Worm (Caenorhabditis elegans) whole organism, L4 larva: ENCODE measurements around the gene fbxb-85.

Experiments
- F37D6.2 ChIP-seq: sonication (generic microtip); optimal IDR thresholded peaks from 2 replicates; lab custom pipeline; 2016; ENCODE audit warnings: mild to moderate bottlenecking, missing genetic modification characterization, missing compliant biosample characterization
- F44E2.7 ChIP-seq: fragments of 200-800 bp; sonication (Bioruptor generic); IDR thresholded peaks from 2 replicates; pipeline ENCODE4 v2.1.2; 2022; ENCODE audit warnings: missing genetic modification characterization, missing compliant biosample characterization
- Y75B8A.6 ChIP-seq: fragments of 200-800 bp; sonication (Bioruptor generic); IDR thresholded peaks from 2 replicates; pipeline ENCODE4 v1.3.6; 2022; ENCODE audit warnings: missing genetic modification reagents, missing genetic modification characterization, missing compliant biosample characterization
- aha-1 ChIP-seq: fragments of 150-350 bp; peaks from one replicate; lab custom pipeline; 2014; ENCODE audit warnings: missing biosample characterization, missing genetic modification characterization
- ceh-20 ChIP-seq: fragments of 200-800 bp; sonication (Bioruptor generic); IDR thresholded peaks from 2 replicates; pipeline ENCODE4 v1.3.6; 2022; ENCODE audit warnings: missing genetic modification reagents, missing genetic modification characterization, missing compliant biosample characterization
- ceh-28 ChIP-seq: fragments of 150-350 bp; optimal IDR thresholded peaks from 2 replicates; lab custom pipeline; 2014; ENCODE audit warnings: missing biosample characterization, missing genetic modification reagents, missing genetic modification characterization
- daf-16 ChIP-seq, 3 experiments: sonication (generic microtip); optimal IDR thresholded peaks; 2 replicates each; lab custom pipeline; 2016 to 2017; ENCODE audit warnings: missing genetic modification characterization in 3 of 3, missing genetic modification reagents in 3 of 3, mild to moderate bottlenecking in 2 of 3, missing compliant biosample characterization in 2 of 3, missing biosample characterization in 1 of 3, moderate library complexity in 1 of 3
- dmd-6 ChIP-seq: fragments of 200-800 bp; sonication (Bioruptor generic); IDR thresholded peaks from 2 replicates; pipeline ENCODE4 v1.3.6; 2022; ENCODE audit warnings: missing genetic modification reagents, missing genetic modification characterization, missing compliant biosample characterization
- dmd-9 ChIP-seq: fragments of 200-800 bp; sonication (Bioruptor generic); IDR thresholded peaks from 2 replicates; pipeline ENCODE4 v1.3.6; 2022; ENCODE audit warnings: missing genetic modification reagents, missing genetic modification characterization, missing compliant biosample characterization
- dpl-1 ChIP-seq: fragments of 150-350 bp; optimal IDR thresholded peaks from 2 replicates; lab custom pipeline; 2014; ENCODE audit warnings: missing biosample characterization, missing genetic modification reagents, missing genetic modification characterization
- duxl-1 ChIP-seq: sonication (generic microtip); optimal IDR thresholded peaks from 2 replicates; lab custom pipeline; 2016; ENCODE audit warnings: mild to moderate bottlenecking, missing genetic modification characterization, moderate library complexity, missing compliant biosample characterization; ENCODE audit not compliant: poor library complexity
- dve-1 ChIP-seq: sonication (generic microtip); optimal IDR thresholded peaks from 2 replicates; lab custom pipeline; 2017; ENCODE audit warnings: antibody characterized with exemption, mild to moderate bottlenecking, missing genetic modification characterization, missing compliant biosample characterization; ENCODE audit not compliant: insufficient read depth
- egl-43 ChIP-seq: fragments of 200-800 bp; sonication (Bioruptor generic); IDR thresholded peaks from 2 replicates; pipeline ENCODE4 v1.3.6; 2022; ENCODE audit warnings: missing genetic modification reagents, missing genetic modification characterization, missing compliant biosample characterization
- hlh-11 ChIP-seq: fragments of 200-800 bp; sonication (Bioruptor generic); optimal IDR thresholded peaks from 2 replicates; lab custom pipeline; 2018; ENCODE audit warnings: mild to moderate bottlenecking, missing genetic modification characterization, missing compliant biosample characterization
- hlh-30 ChIP-seq: sonication (generic microtip); optimal IDR thresholded peaks from 2 replicates; lab custom pipeline; 2017; ENCODE audit warnings: antibody characterized with exemption, mild to moderate bottlenecking, missing genetic modification characterization, missing compliant biosample characterization; ENCODE audit not compliant: insufficient read depth
- jun-1 ChIP-seq: fragments of 150-350 bp; optimal IDR thresholded peaks from 2 replicates; lab custom pipeline; 2014; ENCODE audit warnings: missing biosample characterization, missing genetic modification reagents, missing genetic modification characterization
- lin-1 ChIP-seq: fragments of 200-800 bp; sonication (Bioruptor generic); IDR thresholded peaks from 2 replicates; pipeline ENCODE4 v1.3.6; 2022; ENCODE audit warnings: missing genetic modification reagents, missing genetic modification characterization, missing compliant biosample characterization
- lin-38 ChIP-seq: fragments of 200-800 bp; sonication (Bioruptor generic); IDR thresholded peaks from 2 replicates; pipeline ENCODE4 v1.3.6; 2022; ENCODE audit warnings: missing genetic modification reagents, missing genetic modification characterization, missing compliant biosample characterization
- lin-39 ChIP-seq: fragments of 150-350 bp; optimal IDR thresholded peaks from 2 replicates; lab custom pipeline; 2014; ENCODE audit warnings: missing biosample characterization, missing genetic modification reagents, missing genetic modification characterization
- lir-3 ChIP-seq: sonication (generic microtip); optimal IDR thresholded peaks from 2 replicates; lab custom pipeline; 2016; ENCODE audit warnings: mild to moderate bottlenecking, missing genetic modification characterization, missing compliant biosample characterization
- lsy-2 ChIP-seq, 2 experiments: fragments of 150-350 bp in 1 of 2; sonication (generic microtip) in 1 of 2; optimal IDR thresholded peaks; 2 replicates each; lab custom pipeline; 2014 to 2017; ENCODE audit warnings: missing biosample characterization in 2 of 2, missing genetic modification characterization in 2 of 2
- mep-1 ChIP-seq: fragments of 150-350 bp; sonication (generic microtip); optimal IDR thresholded peaks from 3 replicates; lab custom pipeline; 2014; ENCODE audit warnings: missing biosample characterization, missing genetic modification characterization
- mes-2 ChIP-seq: sonication (generic microtip); optimal IDR thresholded peaks from 2 replicates; lab custom pipeline; 2016; ENCODE audit warnings: missing genotype, mild to moderate bottlenecking, missing genetic modification characterization, missing compliant biosample characterization; ENCODE audit not compliant: poor library complexity, severe bottlenecking
- mxl-2 ChIP-seq: fragments of 200-800 bp; sonication (Bioruptor generic); conservative IDR thresholded peaks from 2 replicates; pipeline ENCODE4 v1.3.6; 2022; ENCODE audit warnings: missing genetic modification reagents, missing genetic modification characterization, missing compliant biosample characterization
- nhr-11 ChIP-seq: fragments of 150-350 bp; optimal IDR thresholded peaks from 2 replicates; lab custom pipeline; 2014; ENCODE audit warnings: missing biosample characterization, missing genetic modification characterization
- nhr-25 ChIP-seq: sonication (generic microtip); optimal IDR thresholded peaks from 2 replicates; lab custom pipeline; 2017; ENCODE audit warnings: missing genetic modification characterization, mild to moderate bottlenecking, missing compliant biosample characterization, antibody characterized with exemption, moderate library complexity, borderline replicate concordance; ENCODE audit not compliant: insufficient read depth
- nhr-48 ChIP-seq: sonication (generic microtip); optimal IDR thresholded peaks from 2 replicates; lab custom pipeline; 2016; ENCODE audit warnings: mild to moderate bottlenecking, missing genetic modification characterization, missing compliant biosample characterization
- nhr-77 ChIP-seq: fragments of 150-350 bp; optimal IDR thresholded peaks from 2 replicates; lab custom pipeline; 2014; ENCODE audit warnings: missing biosample characterization, missing genetic modification characterization
- saeg-2 ChIP-seq: fragments of 200-800 bp; sonication (Bioruptor generic); IDR thresholded peaks from 2 replicates; pipeline ENCODE4 v1.3.6; 2022; ENCODE audit warnings: missing genetic modification reagents, missing genetic modification characterization, missing compliant biosample characterization
- set-16 ChIP-seq: fragments of 200-800 bp; sonication (Bioruptor generic); IDR thresholded peaks from 2 replicates; pipeline ENCODE4 v1.3.6; 2022; ENCODE audit warnings: missing genetic modification reagents, missing genetic modification characterization, missing compliant biosample characterization
- snpc-4 ChIP-seq: fragments of 150-350 bp; optimal IDR thresholded peaks from 2 replicates; lab custom pipeline; 2014; ENCODE audit warnings: missing biosample characterization, missing genetic modification characterization
- spr-3 ChIP-seq: fragments of 200-800 bp; sonication (Bioruptor generic); optimal IDR thresholded peaks from 2 replicates; lab custom pipeline; 2018; ENCODE audit warnings: mild to moderate bottlenecking, missing genetic modification characterization, missing compliant biosample characterization
- tag-97 ChIP-seq: fragments of 200-800 bp; sonication (Bioruptor generic); IDR thresholded peaks from 2 replicates; pipeline ENCODE4 v1.3.6; 2022; ENCODE audit warnings: missing genetic modification characterization, missing compliant biosample characterization
- zfp-3 ChIP-seq: fragments of 200-800 bp; sonication (Bioruptor generic); conservative IDR thresholded peaks from 2 replicates; pipeline ENCODE4 v1.3.6; 2022; ENCODE audit warnings: missing genetic modification reagents, missing genetic modification characterization, missing compliant biosample characterization
- ztf-11 ChIP-seq: fragments of 150-350 bp; optimal IDR thresholded peaks from 2 replicates; lab custom pipeline; 2014; ENCODE audit warnings: missing biosample characterization, missing genetic modification characterization

Gene fbxb-85

DNA sequence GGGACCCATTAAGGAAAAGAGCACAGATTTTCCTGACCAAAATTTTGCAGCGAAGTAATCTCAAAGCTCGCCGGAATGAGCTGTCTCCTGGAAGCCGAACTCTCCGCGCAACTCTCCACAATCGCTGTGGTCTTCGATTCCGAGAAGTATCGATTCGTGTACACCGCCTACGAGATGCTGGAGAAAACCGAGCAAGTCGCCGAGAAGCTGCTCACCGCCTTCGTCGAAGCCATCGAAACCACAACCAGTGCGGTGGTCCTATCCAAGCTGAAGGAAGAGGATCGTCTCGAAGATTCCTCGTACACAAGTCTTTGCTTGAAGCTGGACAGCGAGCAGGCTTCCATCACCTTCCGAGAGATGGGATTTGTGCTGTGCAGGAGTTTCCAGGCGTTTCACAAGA, 22.1 kb upstream of the fbxb-85 start:
- TF ChIP-seq aha-1 (tag; lab: Kevin White, UChicago) = peak; percentile 42
- TF ChIP-seq lin-39 = no peak
- peak; percentile 62 for TF ChIP-seq set-16 (GFP tag; lab: Robert Waterston, UW)

ce11 chrIII:10870161-10870560, 21.4 kb upstream of the fbxb-85 start:
- TF ChIP-seq nhr-48 (tag; lab: Kevin White, UChicago) = no peak
- TF ChIP-seq, all 104 proteins: peak for 0

ce11 chrIII:10869595-10869994, 20.8 kb upstream of the fbxb-85 start:
- TF ChIP-seq lin-38 (GFP tag; lab: Robert Waterston, UW) (no peak), F37D6.2 (no peak), dve-1 (no peak), aha-1 (tag; lab: Kevin White, UChicago) (peak; percentile 52), Y75B8A.6 (GFP tag; lab: Robert Waterston, UW) (no peak), tag-97 (GFP tag; lab: Robert Waterston, UW) (no peak)

ce11 chrIII:10868653-10869392, 20.1 kb upstream of the fbxb-85 start, which contains the start of the genes cey-4 and vps-50:
Gene cey-4 (minus strand): TSS chrIII:10868703.
Gene vps-50 (plus strand): TSS chrIII:10869193.
- TF ChIP-seq nhr-11 (tag; lab: Kevin White, UChicago) (peak; percentile 5), dve-1 (peak; percentile 17), lsy-2 (tag; optimal IDR thresholded peaks at IDR 0.05; lab: Kevin White, UChicago) (peak in 1 of 2 experiments; percentile 45), lin-38 (GFP tag; lab: Robert Waterston, UW) (peak; percentile 35), nhr-25 (no peak), spr-3 (GFP tag; lab: Kevin White, UChicago) (no peak), F37D6.2 (no peak), snpc-4 (tag; lab: Kevin White, UChicago) (no peak), nhr-77 (tag; lab: Kevin White, UChicago) (no peak), dpl-1 (GFP tag; lab: Kevin White, UChicago) (peak; percentile 53), mes-2 (peak; percentile 64), hlh-11 (no peak), F44E2.7 (GFP tag; lab: Robert Waterston, UW) (no peak), mep-1 (peak; percentile 31), lin-1 (GFP tag; lab: Robert Waterston, UW) (no peak), saeg-2 (GFP tag; lab: Robert Waterston, UW) (no peak), ceh-28 (tag; lab: Kevin White, UChicago) (peak; percentile 50), duxl-1 (tag; lab: Kevin White, UChicago) (no peak), hlh-30 (peak; percentile 12), dmd-9 (GFP tag; lab: Robert Waterston, UW) (no peak), daf-16 (GFP tag; optimal IDR thresholded peaks at IDR 0.05; lab: Kevin White, UChicago) (no peak), daf-16 (tag; optimal IDR thresholded peaks at IDR 0.05; lab: Kevin White, UChicago) (no peak), ztf-11 (tag; lab: Kevin White, UChicago) (no peak), aha-1 (tag; lab: Kevin White, UChicago) (peak; percentile 25), dmd-6 (GFP tag; lab: Robert Waterston, UW) (peak; percentile 28; the same call in 1 of the 2 replicates), ceh-20 (GFP tag; lab: Robert Waterston, UW) (no peak)

DNA sequence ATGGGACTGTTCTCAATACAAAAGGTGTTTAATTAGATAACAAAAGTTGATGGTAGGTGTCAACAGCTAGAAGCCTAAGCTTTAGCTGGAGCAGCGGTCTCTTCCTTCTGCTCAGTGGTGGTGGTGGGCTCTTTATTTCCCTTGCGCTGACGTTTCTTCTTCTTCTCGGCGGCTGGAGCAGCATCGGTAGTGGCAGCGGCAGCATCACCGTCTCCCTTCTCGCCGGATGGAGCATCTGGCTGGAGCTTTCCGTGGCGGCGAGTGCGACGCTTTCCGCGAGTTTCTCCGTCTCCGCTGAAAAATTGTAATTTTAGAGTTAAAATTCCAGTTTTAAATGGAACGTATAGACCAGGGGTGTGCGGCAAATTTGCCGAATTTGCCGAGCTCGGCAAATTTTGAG, 18.3 kb upstream of the fbxb-85 start:
- TF ChIP-seq egl-43 (GFP tag; lab: Robert Waterston, UW) (0 out of 2 replicates have a peak, but pooled peaks have one; percentile 36), daf-16 (GFP tag; optimal IDR thresholded peaks at IDR 0.05; lab: Kevin White, UChicago) (no peak), daf-16 (tag; optimal IDR thresholded peaks at IDR 0.05; lab: Kevin White, UChicago) (no peak), duxl-1 (tag; lab: Kevin White, UChicago) (no peak), zfp-3 (GFP tag; lab: Robert Waterston, UW) (no peak), mxl-2 (GFP tag; lab: Robert Waterston, UW) (no peak), jun-1 (no peak), set-16 (GFP tag; lab: Robert Waterston, UW) (peak; percentile 91), lir-3 (no peak)
